Fruit fly (Drosophila melanogaster) Kc167 (cell line): ENCODE measurements around the gene pcm.

ENCODE experiments used
- Myc ChIP-seq: fragments of >200 bp; optimal IDR thresholded peaks from 2 replicates; lab custom pipeline; 2017; ENCODE audit warnings: missing external identifiers
- Sin3A ChIP-seq: fragments of >200 bp; optimal IDR thresholded peaks from 2 replicates; lab custom pipeline; 2018; ENCODE audit warnings: missing external identifiers

- no peak for TF ChIP-seq Sin3A (lab: Kevin White, UChicago)
- TF ChIP-seq Myc (lab: Kevin White, UChicago), result no peak
These were observed 17.0 kb downstream of the pcm start, which contains the start of gene narya for dm6 chrX:19474763-19475162.
